Fruit fly (Drosophila melanogaster): ENCODE measurements around the gene CG4408.

CG4408 gene

DNA sequence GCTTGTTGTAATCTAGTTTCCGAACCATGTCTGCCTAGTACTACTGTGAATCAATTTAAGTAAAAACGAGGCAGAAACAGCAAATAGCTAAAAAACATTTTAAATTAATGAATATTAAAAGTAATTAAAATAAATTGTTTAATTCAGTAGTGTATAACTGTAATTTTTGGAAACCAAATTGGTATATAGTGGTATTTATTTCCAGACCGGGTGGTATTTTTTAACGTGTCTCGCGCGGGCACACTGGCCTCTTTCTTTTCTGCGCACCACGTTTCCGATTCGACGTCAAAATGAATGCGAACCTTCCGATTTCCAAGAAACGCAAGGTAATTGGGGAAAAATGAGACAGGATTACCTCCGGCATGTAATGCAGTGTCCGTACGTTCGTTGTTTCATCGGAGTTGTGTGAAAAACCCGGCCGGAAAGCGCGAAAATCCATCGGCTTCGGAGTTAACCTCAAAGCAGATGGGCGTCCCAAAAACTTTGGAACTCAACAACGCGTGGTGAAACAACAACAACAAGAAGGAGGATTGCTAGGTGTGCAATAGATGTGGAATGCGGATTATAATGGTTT lies 4.7 kb downstream of the CG4408 start, which contains the start of gene RpS3 (continued):
- TF ChIP-seq Gsc (GFP tag; IDR thresholded peaks at IDR 0.05): no peak
- TF ChIP-seq dmrt99B (tag; optimal IDR thresholded peaks at IDR 0.05): peak; percentile 23
- no peak for TF ChIP-seq bowl (GFP tag; IDR thresholded peaks at IDR 0.05)
- peak in 1 of 2 experiments; percentile 45 for TF ChIP-seq bsh (GFP tag; optimal IDR thresholded peaks at IDR 0.05)
- no peak for TF ChIP-seq CG16813 (GFP tag; IDR thresholded peaks at IDR 0.05; ENCODE audit: partially characterized antibody)
- no peak for TF ChIP-seq dan (GFP tag; IDR thresholded peaks at IDR 0.05)
- peak; percentile 2 for TF ChIP-seq unpg (GFP tag; optimal IDR thresholded peaks at IDR 0.05)
- peak; percentile 42 for TF ChIP-seq CG8924 (tag; optimal IDR thresholded peaks at IDR 0.05)
- no peak for TF ChIP-seq Hr3 (GFP tag; optimal IDR thresholded peaks at IDR 0.05)
- no peak for TF ChIP-seq CG43689 (GFP tag; IDR thresholded peaks at IDR 0.05)
- no peak for TF ChIP-seq Meics (GFP tag; optimal IDR thresholded peaks at IDR 0.05)
- TF ChIP-seq CG15601 (tag; optimal IDR thresholded peaks at IDR 0.05): peak; percentile 65
- TF ChIP-seq tna (GFP tag; IDR thresholded peaks at IDR 0.05; ENCODE audit: partially characterized antibody): 0 out of 2 replicates have a peak, but pooled peaks have one; percentile 17
- TF ChIP-seq CG12219 (GFP tag; optimal IDR thresholded peaks at IDR 0.05): peak; percentile 25
- TF ChIP-seq CG8290 (GFP tag; optimal IDR thresholded peaks at IDR 0.05): peak; percentile 23
- TF ChIP-seq CG8290 (tag; optimal IDR thresholded peaks at IDR 0.05): peak in 1 of 2 experiments; percentile 50
- TF ChIP-seq MTF-1 (GFP tag; optimal IDR thresholded peaks at IDR 0.05; ENCODE audit: borderline replicate concordance): no peak
- TF ChIP-seq CTCF (GFP tag; optimal IDR thresholded peaks at IDR 0.05): peak; percentile 73
- peak; percentile 38 for TF ChIP-seq CG2678 (tag; optimal IDR thresholded peaks at IDR 0.05)
- TF ChIP-seq Tbp (GFP tag; optimal IDR thresholded peaks at IDR 0.05): peak; percentile 50
- TF ChIP-seq crol (GFP tag; IDR thresholded peaks at IDR 0.05): no peak
- peak in 1 of 3 experiments; percentile 40 for TF ChIP-seq Stat92E (GFP tag; optimal IDR thresholded peaks at IDR 0.05)
- TF ChIP-seq mld (GFP tag; IDR thresholded peaks at IDR 0.05; ENCODE audit: partially characterized antibody): no peak
- TF ChIP-seq mam (GFP tag; optimal IDR thresholded peaks at IDR 0.05): no peak
- no peak for TF ChIP-seq Oaz (GFP tag; IDR thresholded peaks at IDR 0.05)
- peak; percentile 9 for TF ChIP-seq bcd (GFP tag; optimal IDR thresholded peaks at IDR 0.05)
- no peak for TF ChIP-seq CG6689 (GFP tag; IDR thresholded peaks at IDR 0.05)
- no peak for TF ChIP-seq gsb (GFP tag; IDR thresholded peaks at IDR 0.05)
- TF ChIP-seq CG2116 (GFP tag; optimal IDR thresholded peaks at IDR 0.05): peak; percentile 59
- TF ChIP-seq unc-4 (GFP tag; IDR thresholded peaks at IDR 0.05; ENCODE audit: partially characterized antibody): no peak
- TF ChIP-seq CG9817 (tag; optimal IDR thresholded peaks at IDR 0.05): no peak
- TF ChIP-seq Myb (GFP tag; optimal IDR thresholded peaks at IDR 0.05): no peak
- no peak for TF ChIP-seq ranshi (GFP tag; IDR thresholded peaks at IDR 0.05)
- no peak for TF ChIP-seq pum (GFP tag; optimal IDR thresholded peaks at IDR 0.05)
- peak; percentile 37 for TF ChIP-seq BEAF-32 (GFP tag; optimal IDR thresholded peaks at IDR 0.05)
- no peak for TF ChIP-seq lmd (GFP tag; IDR thresholded peaks at IDR 0.05)
- no peak for TF ChIP-seq danr (GFP tag; IDR thresholded peaks at IDR 0.05)
- TF ChIP-seq Ssrp (tag; optimal IDR thresholded peaks at IDR 0.05): no peak
- TF ChIP-seq slbo (GFP tag; IDR thresholded peaks at IDR 0.05): no peak
- TF ChIP-seq CG13624 (GFP tag; optimal IDR thresholded peaks at IDR 0.05): peak; percentile 39
- peak; percentile 8 for TF ChIP-seq fd3F (GFP tag; optimal IDR thresholded peaks at IDR 0.05)
- no peak for TF ChIP-seq CG5180 (GFP tag; optimal IDR thresholded peaks at IDR 0.05)
- TF ChIP-seq zen2 (GFP tag; IDR thresholded peaks at IDR 0.05; ENCODE audit: partially characterized antibody): no peak
- TF ChIP-seq Optix (GFP tag; IDR thresholded peaks at IDR 0.05): no peak
- TF ChIP-seq CG6765 (GFP tag; optimal IDR thresholded peaks at IDR 0.05): peak; percentile 39
- no peak for TF ChIP-seq CG32532 (GFP tag; IDR thresholded peaks at IDR 0.05)
- TF ChIP-seq stc (GFP tag; IDR thresholded peaks at IDR 0.05): peak; percentile 16; the same call in 1 of the 2 replicates
- no peak for TF ChIP-seq D19B (GFP tag; optimal IDR thresholded peaks at IDR 0.05)
- TF ChIP-seq Hand (GFP tag; optimal IDR thresholded peaks at IDR 0.05): no peak
- peak; percentile 13 for TF ChIP-seq Nf-YB (GFP tag; optimal IDR thresholded peaks at IDR 0.05)
- no peak for TF ChIP-seq Dip2 (GFP tag; IDR thresholded peaks at IDR 0.05)

All from whole organism, embryonic.